Fruit fly (Drosophila melanogaster) whole organism: ENCODE results near the gene Zasp67.
"Not testable (repeated sequence)": the region's sequence is repeated elsewhere in the genome, so short reads cannot be mapped to it uniquely, and the experiment has no call there.

Experiments
- CG8478 ChIP-seq: fragments of >200 bp; optimal IDR thresholded peaks from 2 replicates; lab custom pipeline; 2018; ENCODE audit warnings: inconsistent platforms
- Dll ChIP-seq: fragments of >200 bp; optimal IDR thresholded peaks from 2 replicates; lab custom pipeline; 2017
- EcR ChIP-seq, 2 experiments: fragments of >200 bp; optimal IDR thresholded peaks; 2 replicates each; lab custom pipeline; 2017; ENCODE audit warnings: missing biosample characterization in 2 of 2, missing genetic modification characterization in 2 of 2, missing genetic modification reagents in 2 of 2
- psq ChIP-seq: fragments of >200 bp; optimal IDR thresholded peaks from 2 replicates; lab custom pipeline; 2017
- usp ChIP-seq: fragments of >200 bp; optimal IDR thresholded peaks from 2 replicates; lab custom pipeline; 2017; ENCODE audit warnings: missing biosample characterization, missing genetic modification characterization, mixed read lengths

- TF ChIP-seq Dll (lab: Kevin White, UChicago); usp (GFP tag; lab: Kevin White, UChicago); psq; EcR (GFP tag; optimal IDR thresholded peaks at IDR 0.05; lab: Kevin White, UChicago); CG8478: not testable (repeated sequence)
Measured at dm6 chr3L:9798120-9798519, 633 bp upstream of the Zasp67 start, which contains the start of gene Ilp1.
